Worm (Caenorhabditis elegans) whole organism, L4 larva: ENCODE measurements around the gene T27E4.7.
"Not testable (repeated sequence)": the region's sequence is repeated elsewhere in the genome, so short reads cannot be mapped to it uniquely, and the experiment has no call there.

Experiments
- R02D3.7 ChIP-seq: fragments of 150-350 bp; sonication (generic microtip); optimal IDR thresholded peaks from 3 replicates; lab custom pipeline; 2014; ENCODE audit warnings: missing biosample characterization, missing genetic modification characterization
- T26A8.4 ChIP-seq: fragments of 200-800 bp; sonication (Bioruptor generic); IDR thresholded peaks from 2 replicates; pipeline ENCODE4 v1.3.6; 2022; ENCODE audit warnings: missing genetic modification characterization, missing compliant biosample characterization
- aly-2 ChIP-seq: sonication (generic microtip); optimal IDR thresholded peaks from 2 replicates; lab custom pipeline; 2018; ENCODE audit warnings: missing biosample characterization, missing genetic modification characterization
- ama-1 ChIP-seq: fragments of 150-350 bp; optimal IDR thresholded peaks from 2 replicates; lab custom pipeline; 2014; ENCODE audit warnings: inconsistent platforms, mixed read lengths
- arid-1 ChIP-seq: fragments of 200-800 bp; sonication (Bioruptor generic); conservative IDR thresholded peaks from 2 replicates; pipeline ENCODE4 v1.3.6; 2022; ENCODE audit warnings: missing genetic modification reagents, missing genetic modification characterization, missing compliant biosample characterization
- ceh-44 ChIP-seq: fragments of 200-800 bp; sonication (Bioruptor generic); IDR thresholded peaks from 2 replicates; pipeline ENCODE4 v1.3.6; 2022; ENCODE audit warnings: missing genetic modification reagents, missing genetic modification characterization, missing compliant biosample characterization
- ceh-62 ChIP-seq: sonication (generic microtip); optimal IDR thresholded peaks from 2 replicates; lab custom pipeline; 2017; ENCODE audit warnings: missing biosample characterization, missing genetic modification characterization
- ces-1 ChIP-seq: fragments of 150-350 bp; sonication (generic microtip); optimal IDR thresholded peaks from 4 replicates; lab custom pipeline; 2014; ENCODE audit warnings: missing biosample characterization, missing genetic modification reagents, missing genetic modification characterization
- cey-2 ChIP-seq: sonication (generic microtip); optimal IDR thresholded peaks from 3 replicates; lab custom pipeline; 2017; ENCODE audit warnings: missing genetic modification characterization, mild to moderate bottlenecking, missing compliant biosample characterization, antibody characterized with exemption, borderline replicate concordance; ENCODE audit not compliant: insufficient read depth
- ctbp-1 ChIP-seq: fragments of 200-800 bp; sonication (Bioruptor generic); IDR thresholded peaks from 2 replicates; pipeline ENCODE4 v1.3.6; 2022; ENCODE audit warnings: missing genetic modification reagents, missing genetic modification characterization, missing compliant biosample characterization
- daf-16 ChIP-seq, 3 experiments: sonication (generic microtip); optimal IDR thresholded peaks; 2 replicates each; lab custom pipeline; 2016 to 2017; ENCODE audit warnings: missing genetic modification characterization in 3 of 3, missing genetic modification reagents in 3 of 3, mild to moderate bottlenecking in 2 of 3, missing compliant biosample characterization in 2 of 3, missing biosample characterization in 1 of 3, moderate library complexity in 1 of 3
- daf-19 ChIP-seq: fragments of 200-800 bp; sonication (Bioruptor generic); conservative IDR thresholded peaks from 2 replicates; pipeline ENCODE4 v1.3.6; 2022; ENCODE audit warnings: missing genetic modification characterization, missing compliant biosample characterization
- dmd-6 ChIP-seq: fragments of 200-800 bp; sonication (Bioruptor generic); IDR thresholded peaks from 2 replicates; pipeline ENCODE4 v1.3.6; 2022; ENCODE audit warnings: missing genetic modification reagents, missing genetic modification characterization, missing compliant biosample characterization
- dpl-1 ChIP-seq: fragments of 150-350 bp; optimal IDR thresholded peaks from 2 replicates; lab custom pipeline; 2014; ENCODE audit warnings: missing biosample characterization, missing genetic modification reagents, missing genetic modification characterization
- dve-1 ChIP-seq: sonication (generic microtip); optimal IDR thresholded peaks from 2 replicates; lab custom pipeline; 2017; ENCODE audit warnings: antibody characterized with exemption, mild to moderate bottlenecking, missing genetic modification characterization, missing compliant biosample characterization; ENCODE audit not compliant: insufficient read depth
- egl-43 ChIP-seq: fragments of 200-800 bp; sonication (Bioruptor generic); IDR thresholded peaks from 2 replicates; pipeline ENCODE4 v1.3.6; 2022; ENCODE audit warnings: missing genetic modification reagents, missing genetic modification characterization, missing compliant biosample characterization
- fkh-10 ChIP-seq: fragments of 150-350 bp; optimal IDR thresholded peaks from 2 replicates; lab custom pipeline; 2014; ENCODE audit warnings: missing biosample characterization, missing genetic modification reagents, missing genetic modification characterization
- hmg-1.1 ChIP-seq: fragments of 200-800 bp; sonication (Bioruptor generic); IDR thresholded peaks from 2 replicates; pipeline ENCODE4 v1.3.6; 2022; ENCODE audit warnings: missing genetic modification reagents, missing genetic modification characterization, missing compliant biosample characterization
- lim-7 ChIP-seq: fragments of 200-800 bp; sonication (Bioruptor generic); IDR thresholded peaks from 2 replicates; pipeline ENCODE4 v1.3.6; 2022; ENCODE audit warnings: missing genetic modification characterization, missing compliant biosample characterization
- lin-1 ChIP-seq: fragments of 200-800 bp; sonication (Bioruptor generic); IDR thresholded peaks from 2 replicates; pipeline ENCODE4 v1.3.6; 2022; ENCODE audit warnings: missing genetic modification reagents, missing genetic modification characterization, missing compliant biosample characterization
- lin-13 ChIP-seq: fragments of 150-350 bp; optimal IDR thresholded peaks from 2 replicates; lab custom pipeline; 2014; ENCODE audit warnings: missing biosample characterization, missing genetic modification reagents, missing genetic modification characterization
- lin-38 ChIP-seq: fragments of 200-800 bp; sonication (Bioruptor generic); IDR thresholded peaks from 2 replicates; pipeline ENCODE4 v1.3.6; 2022; ENCODE audit warnings: missing genetic modification reagents, missing genetic modification characterization, missing compliant biosample characterization
- lin-39 ChIP-seq: fragments of 150-350 bp; optimal IDR thresholded peaks from 2 replicates; lab custom pipeline; 2014; ENCODE audit warnings: missing biosample characterization, missing genetic modification reagents, missing genetic modification characterization
- madf-5 ChIP-seq, 2 experiments: fragments of 200-800 bp; sonication (Bioruptor generic); IDR thresholded peaks; 2 replicates each; pipeline ENCODE4 v1.3.6; 2022; ENCODE audit warnings: missing compliant biosample characterization in 2 of 2, missing genetic modification characterization in 2 of 2
- mdl-1 ChIP-seq, 2 experiments: fragments of 150-350 bp in 1 of 2; sonication (generic microtip) in 1 of 2; optimal IDR thresholded peaks; 2 replicates each; lab custom pipeline; 2014 to 2017; ENCODE audit warnings: missing biosample characterization in 2 of 2, missing genetic modification characterization in 2 of 2
- mdt-29 ChIP-seq: fragments of 200-800 bp; sonication (Bioruptor generic); IDR thresholded peaks from 2 replicates; pipeline ENCODE4 v1.3.6; 2022; ENCODE audit warnings: missing genetic modification reagents, missing genetic modification characterization, missing compliant biosample characterization
- mxl-3 ChIP-seq: fragments of 200-800 bp; sonication (Bioruptor generic); optimal IDR thresholded peaks from 2 replicates; lab custom pipeline; 2018; ENCODE audit warnings: mild to moderate bottlenecking, missing genetic modification characterization, missing compliant biosample characterization
- nhr-25 ChIP-seq: sonication (generic microtip); optimal IDR thresholded peaks from 2 replicates; lab custom pipeline; 2017; ENCODE audit warnings: missing genetic modification characterization, mild to moderate bottlenecking, missing compliant biosample characterization, antibody characterized with exemption, moderate library complexity, borderline replicate concordance; ENCODE audit not compliant: insufficient read depth
- nhr-28 ChIP-seq: fragments of 150-350 bp; optimal IDR thresholded peaks from 2 replicates; lab custom pipeline; 2014; ENCODE audit warnings: missing biosample characterization, missing genetic modification characterization
- nhr-41 ChIP-seq: fragments of 200-800 bp; sonication (Bioruptor generic); IDR thresholded peaks from 2 replicates; pipeline ENCODE4 v1.3.6; 2022; ENCODE audit warnings: missing genetic modification reagents, missing genetic modification characterization, missing compliant biosample characterization
- nhr-6 ChIP-seq: fragments of 150-350 bp; optimal IDR thresholded peaks from 2 replicates; lab custom pipeline; 2014; ENCODE audit warnings: missing biosample characterization, missing genetic modification characterization
- nhr-77 ChIP-seq: fragments of 150-350 bp; optimal IDR thresholded peaks from 2 replicates; lab custom pipeline; 2014; ENCODE audit warnings: missing biosample characterization, missing genetic modification characterization
- pha-4 ChIP-seq, 2 experiments: fragments of 150-350 bp in 1 of 2; fragments of 200-800 bp in 1 of 2; sonication (Bioruptor generic) in 1 of 2; IDR thresholded peaks in 1 of 2; optimal IDR thresholded peaks in 1 of 2; 2 replicates each; pipeline versions ENCODE4 v1.3.6 to Lab custom; 2014 to 2022; ENCODE audit warnings: missing genetic modification characterization in 2 of 2, missing genetic modification reagents in 2 of 2, missing biosample characterization in 1 of 2, missing compliant biosample characterization in 1 of 2
- php-3 ChIP-seq: fragments of 200-800 bp; sonication (Bioruptor generic); IDR thresholded peaks from 2 replicates; pipeline ENCODE4 v1.3.6; 2022; ENCODE audit warnings: missing genetic modification reagents, missing genetic modification characterization, missing compliant biosample characterization
- rbr-2 ChIP-seq: sonication (generic microtip); optimal IDR thresholded peaks from 2 replicates; lab custom pipeline; 2016; ENCODE audit warnings: missing genotype, missing genetic modification characterization, missing compliant biosample characterization
- sdz-12 ChIP-seq: fragments of 200-800 bp; sonication (Bioruptor generic); optimal IDR thresholded peaks from 2 replicates; lab custom pipeline; 2018; ENCODE audit warnings: mild to moderate bottlenecking, missing genetic modification characterization, missing compliant biosample characterization
- set-16 ChIP-seq: fragments of 200-800 bp; sonication (Bioruptor generic); IDR thresholded peaks from 2 replicates; pipeline ENCODE4 v1.3.6; 2022; ENCODE audit warnings: missing genetic modification reagents, missing genetic modification characterization, missing compliant biosample characterization
- skn-1 ChIP-seq: fragments of 150-350 bp; optimal IDR thresholded peaks from 2 replicates; lab custom pipeline; 2014; ENCODE audit warnings: missing biosample characterization, missing genetic modification characterization
- snpc-1.2 ChIP-seq: fragments of 200-800 bp; sonication (Bioruptor generic); IDR thresholded peaks from 2 replicates; pipeline ENCODE4 v1.3.6; 2022; ENCODE audit warnings: missing genetic modification reagents, missing genetic modification characterization, missing compliant biosample characterization
- snpc-4 ChIP-seq: fragments of 150-350 bp; optimal IDR thresholded peaks from 2 replicates; lab custom pipeline; 2014; ENCODE audit warnings: missing biosample characterization, missing genetic modification characterization
- spr-1 ChIP-seq: sonication (generic microtip); optimal IDR thresholded peaks from 2 replicates; lab custom pipeline; 2016; ENCODE audit warnings: mild to moderate bottlenecking, missing genetic modification characterization, missing compliant biosample characterization
- unc-62 ChIP-seq, 3 experiments: fragments of 150-350 bp in 1 of 3; sonication (generic microtip); optimal IDR thresholded peaks in 2 of 3; peaks in 1 of 3; 1 replicate in 1 of 3; 2 replicates in 2 of 3; lab custom pipeline; 2014 to 2017; ENCODE audit warnings: missing biosample characterization in 3 of 3, missing genetic modification characterization in 3 of 3, missing genetic modification reagents in 3 of 3, missing genotype in 1 of 3
- vab-7 ChIP-seq: fragments of 200-800 bp; sonication (Bioruptor generic); IDR thresholded peaks from 2 replicates; pipeline ENCODE4 v1.3.6; 2022; ENCODE audit warnings: missing genetic modification reagents, missing genetic modification characterization, missing compliant biosample characterization
- zfp-3 ChIP-seq: fragments of 200-800 bp; sonication (Bioruptor generic); conservative IDR thresholded peaks from 2 replicates; pipeline ENCODE4 v1.3.6; 2022; ENCODE audit warnings: missing genetic modification reagents, missing genetic modification characterization, missing compliant biosample characterization

The T27E4.7 gene

DNA sequence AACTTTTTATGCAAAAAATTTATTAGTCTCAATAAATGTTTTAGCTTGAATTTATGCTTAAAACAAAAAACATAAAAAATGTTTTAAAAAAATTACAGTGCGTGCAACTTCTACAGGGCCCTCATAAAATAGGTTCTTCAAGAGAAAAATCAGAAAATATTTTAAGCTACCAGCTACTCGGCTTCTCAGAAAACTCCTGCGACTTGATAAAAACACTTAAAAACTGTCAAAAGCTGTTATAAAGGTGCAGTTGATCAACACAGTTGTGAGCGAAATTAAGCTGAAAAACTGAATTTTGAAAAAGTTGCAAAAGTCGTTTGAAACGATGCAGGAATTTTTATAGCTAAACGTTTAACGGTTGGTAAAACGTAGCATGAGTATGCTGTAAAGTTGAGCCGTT, 12.6 kb upstream of the T27E4.7 start (continued):
- TF ChIP-seq cey-2 (tag; lab: Kevin White, UChicago) = no peak
- peak; percentile 63 for TF ChIP-seq nhr-41
- TF ChIP-seq T26A8.4 (GFP tag; lab: Robert Waterston, UW) = peak; percentile 76; the same call in 1 of the 2 replicates
- TF ChIP-seq lin-1 = peak; percentile 36; the same call in 1 of the 2 replicates
- TF ChIP-seq nhr-6 (tag; lab: Kevin White, UChicago) = no peak
- no peak for TF ChIP-seq nhr-25 (tag; lab: Kevin White, UChicago)
- peak; percentile 67; the same call in 1 of the 2 replicates for TF ChIP-seq hmg-1.1
- TF ChIP-seq ceh-62 (tag; lab: Kevin White, UChicago) = no peak
- TF ChIP-seq lin-39 (tag; lab: Kevin White, UChicago) = no peak
- peak; percentile 85; the same call in 1 of the 2 replicates for TF ChIP-seq daf-19 (GFP tag; lab: Robert Waterston, UW)
- peak; percentile 46; the same call in 1 of the 2 replicates for TF ChIP-seq vab-7 (GFP tag; lab: Robert Waterston, UW)
- 0 out of 4 replicates have a peak, but pooled peaks of 1 of the 2 experiments have one; percentile 35 for TF ChIP-seq madf-5 (GFP tag; IDR thresholded peaks at IDR 0.05; lab: Robert Waterston, UW)
- no peak for TF ChIP-seq snpc-4 (tag; lab: Kevin White, UChicago)
- no peak for TF ChIP-seq skn-1 (tag; lab: Kevin White, UChicago)
- peak; percentile 36 for TF ChIP-seq sdz-12 (GFP tag; lab: Kevin White, UChicago)
- peak; percentile 60 for TF ChIP-seq dmd-6 (GFP tag; lab: Robert Waterston, UW)
- peak; percentile 71 for TF ChIP-seq pha-4 (GFP tag; IDR thresholded peaks at IDR 0.05; lab: Robert Waterston, UW)
- TF ChIP-seq pha-4 (tag; optimal IDR thresholded peaks at IDR 0.05; lab: Kevin White, UChicago) = no peak
- peak; percentile 80 for TF ChIP-seq snpc-1.2 (GFP tag; lab: Robert Waterston, UW)
- no peak for TF ChIP-seq ces-1 (GFP tag; lab: Kevin White, UChicago)

DNA sequence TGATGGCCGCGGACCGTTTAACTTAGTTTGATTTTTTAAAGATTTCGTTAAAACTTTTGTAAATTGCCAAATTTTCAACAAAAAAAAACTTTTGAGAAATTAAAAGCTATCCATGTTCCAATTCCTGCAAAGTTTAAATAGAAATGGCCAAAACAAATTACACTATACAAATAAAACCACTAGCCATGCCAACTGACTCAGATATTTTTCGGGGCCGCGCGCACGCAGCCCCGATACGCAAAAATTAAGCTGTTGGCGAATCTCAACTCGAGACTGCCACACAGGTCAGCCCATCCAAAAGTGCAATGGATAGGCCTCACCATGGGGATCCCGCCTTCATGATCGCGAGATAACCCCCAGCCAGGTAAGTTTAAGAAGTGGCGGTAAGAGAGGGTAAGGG, 10.5 kb upstream of the T27E4.7 start:
- TF ChIP-seq pha-4 (GFP tag; IDR thresholded peaks at IDR 0.05; lab: Robert Waterston, UW) (peak; percentile 68), set-16 (0 out of 2 replicates have a peak, but pooled peaks have one; percentile 15), T26A8.4 (GFP tag; lab: Robert Waterston, UW) (0 out of 2 replicates have a peak, but pooled peaks have one; percentile 39), ceh-44 (GFP tag; lab: Robert Waterston, UW) (peak; percentile 41; the same call in 1 of the 2 replicates), egl-43 (GFP tag; lab: Robert Waterston, UW) (peak; percentile 53; the same call in 1 of the 2 replicates), madf-5 (GFP tag; IDR thresholded peaks at IDR 0.05; lab: Robert Waterston, UW) (0 out of 4 replicates have a peak, but pooled peaks of 1 of the 2 experiments have one; percentile 33), mdt-29 (GFP tag; lab: Robert Waterston, UW) (peak; percentile 15; the same call in 1 of the 2 replicates), lim-7 (0 out of 2 replicates have a peak, but pooled peaks have one; percentile 16), lin-38 (GFP tag; lab: Robert Waterston, UW) (peak; percentile 44; the same call in 1 of the 2 replicates), zfp-3 (GFP tag; lab: Robert Waterston, UW) (peak; percentile 76; the same call in 1 of the 2 replicates), php-3 (peak; percentile 27; the same call in 1 of the 2 replicates), ctbp-1 (GFP tag; lab: Robert Waterston, UW) (peak; percentile 64; the same call in 1 of the 2 replicates)
- not testable (repeated sequence) for TF ChIP-seq pha-4 (tag; optimal IDR thresholded peaks at IDR 0.05; lab: Kevin White, UChicago)

DNA sequence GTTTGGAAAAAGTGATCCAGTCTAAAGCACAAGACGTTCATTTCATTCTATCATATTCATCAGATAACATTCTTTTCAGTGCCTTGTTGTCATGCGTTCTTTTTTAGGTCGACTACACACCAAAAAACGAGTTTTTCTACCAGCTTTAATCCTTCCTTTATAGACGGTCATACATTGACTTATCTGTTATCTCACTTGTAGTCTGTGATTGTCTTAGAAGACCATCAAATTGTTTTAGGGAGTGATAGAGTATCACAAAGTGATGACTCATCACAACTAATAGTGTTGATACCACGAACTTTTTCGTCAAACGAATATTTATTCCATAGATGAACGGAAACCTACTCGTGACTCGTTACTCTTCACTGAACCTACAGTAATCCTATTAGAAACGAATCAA, 9.7 kb upstream of the T27E4.7 start:
- TF ChIP-seq zfp-3 (GFP tag; lab: Robert Waterston, UW) (no peak), mdl-1 (tag; optimal IDR thresholded peaks at IDR 0.05; lab: Kevin White, UChicago) (peak; percentile 66 to 71), spr-1 (tag; lab: Kevin White, UChicago) (no peak), aly-2 (tag; lab: Kevin White, UChicago) (no peak), daf-16 (GFP tag; optimal IDR thresholded peaks at IDR 0.05; lab: Kevin White, UChicago) (no peak), daf-16 (tag; optimal IDR thresholded peaks at IDR 0.05; lab: Kevin White, UChicago) (peak; percentile 25), mxl-3 (GFP tag; lab: Kevin White, UChicago) (no peak), dve-1 (tag; lab: Kevin White, UChicago) (peak; percentile 31), fkh-10 (no peak), dpl-1 (no peak), vab-7 (GFP tag; lab: Robert Waterston, UW) (no peak), rbr-2 (no peak), hmg-1.1 (0 out of 2 replicates have a peak, but pooled peaks have one; percentile 19), arid-1 (GFP tag; lab: Robert Waterston, UW) (no peak), nhr-77 (no peak), unc-62 (GFP tag; optimal IDR thresholded peaks at IDR 0.05 in 1 of 2; lab: Kevin White, UChicago) (peak in 1 of 2 experiments; percentile 83), unc-62 (tag; optimal IDR thresholded peaks at IDR 0.05; lab: Kevin White, UChicago) (no peak), lin-13 (no peak), R02D3.7 (no peak), mdt-29 (GFP tag; lab: Robert Waterston, UW) (no peak), nhr-28 (tag; lab: Kevin White, UChicago) (peak; percentile 90), ama-1 (lab: Kevin White, UChicago) (no peak)
